Fruit fly (Drosophila melanogaster) whole organism, adult: Measurements from ENCODE around the gene tctn.

Source experiments
- CG14711 ChIP-seq: fragments of 200-800 bp; sonication (Bioruptor generic); optimal IDR thresholded peaks from 2 replicates; lab custom pipeline; 2018; ENCODE audit warnings: missing biosample characterization, mild to moderate bottlenecking, missing genetic modification characterization, moderate library complexity
- CG7101 ChIP-seq: fragments of 200-800 bp; sonication (Bioruptor generic); optimal IDR thresholded peaks from 2 replicates; lab custom pipeline; 2018; ENCODE audit warnings: missing biosample characterization, mild to moderate bottlenecking, missing genetic modification characterization, moderate library complexity
- Hr96 ChIP-seq: fragments of 200-800 bp; sonication (Bioruptor generic); optimal IDR thresholded peaks from 2 replicates; lab custom pipeline; 2016; ENCODE audit warnings: missing biosample characterization, missing genetic modification characterization
- bab1 ChIP-seq: fragments of 200-800 bp; sonication (Bioruptor generic); optimal IDR thresholded peaks from 3 replicates; lab custom pipeline; 2019; ENCODE audit warnings: missing biosample characterization, mild to moderate bottlenecking, missing genetic modification characterization, moderate library complexity
- kay ChIP-seq: fragments of 200-800 bp; sonication (Bioruptor generic); peaks from one replicate; lab custom pipeline; 2016; ENCODE audit warnings: missing biosample characterization, missing genetic modification characterization, borderline replicate concordance

dm6 chr2L:6084694-6085093, 45.8 kb downstream of the tctn start:
- TF ChIP-seq CG7101 (tag; lab: Kevin White, UChicago): no peak
- no peak for TF ChIP-seq kay (GFP tag; lab: Kevin White, UChicago)
- no peak for TF ChIP-seq Hr96
- TF ChIP-seq CG14711 (tag; lab: Kevin White, UChicago): no peak
- TF ChIP-seq bab1 (GFP tag; lab: Kevin White, UChicago): no peak
